Fruit fly (Drosophila melanogaster) whole organism, embryonic: Measurements from ENCODE around the gene CG34179.

Experiments used
- ATbp ChIP-seq: fragments of 200-800 bp; sonication (Bioruptor generic); optimal IDR thresholded peaks from 2 replicates; lab custom pipeline; 2017; ENCODE audit warnings: missing biosample characterization, mild to moderate bottlenecking, missing genetic modification characterization, missing genetic modification reagents
- CG2889 ChIP-seq: fragments of 200-800 bp; sonication (Bioruptor generic); IDR thresholded peaks from 3 replicates; pipeline ENCODE4 v1.3.6; 2022; ENCODE audit warnings: missing biosample characterization, missing genetic modification characterization
- CG6175 ChIP-seq: fragments of 200-800 bp; sonication (Bioruptor generic); IDR thresholded peaks from 3 replicates; pipeline ENCODE4 v1.3.6; 2022; ENCODE audit warnings: missing biosample characterization, missing genetic modification characterization
- CkIIα-i1 ChIP-seq: fragments of 200-800 bp; sonication (Bioruptor generic); IDR thresholded peaks from 2 replicates; pipeline ENCODE4 v1.3.6; 2022; ENCODE audit warnings: missing biosample characterization, missing genetic modification characterization
- Rx ChIP-seq: fragments of 200-800 bp; sonication (Bioruptor generic); IDR thresholded peaks from 2 replicates; pipeline ENCODE4 v1.3.6; 2022; ENCODE audit warnings: missing biosample characterization, missing genetic modification characterization
- dati ChIP-seq: fragments of 200-800 bp; sonication (Bioruptor generic); IDR thresholded peaks from 2 replicates; pipeline ENCODE4 v1.3.6; 2022; ENCODE audit warnings: missing biosample characterization, missing genetic modification characterization
- fd3F ChIP-seq: fragments of 200-800 bp; sonication (Bioruptor generic); optimal IDR thresholded peaks from 2 replicates; lab custom pipeline; 2018; ENCODE audit warnings: missing biosample characterization, mild to moderate bottlenecking, missing genetic modification characterization, moderate library complexity
- stwl ChIP-seq: fragments of 200-800 bp; sonication (Bioruptor generic); optimal IDR thresholded peaks from 3 replicates; lab custom pipeline; 2018; ENCODE audit warnings: missing biosample characterization, mild to moderate bottlenecking, missing genetic modification characterization, moderate library complexity

DNA sequence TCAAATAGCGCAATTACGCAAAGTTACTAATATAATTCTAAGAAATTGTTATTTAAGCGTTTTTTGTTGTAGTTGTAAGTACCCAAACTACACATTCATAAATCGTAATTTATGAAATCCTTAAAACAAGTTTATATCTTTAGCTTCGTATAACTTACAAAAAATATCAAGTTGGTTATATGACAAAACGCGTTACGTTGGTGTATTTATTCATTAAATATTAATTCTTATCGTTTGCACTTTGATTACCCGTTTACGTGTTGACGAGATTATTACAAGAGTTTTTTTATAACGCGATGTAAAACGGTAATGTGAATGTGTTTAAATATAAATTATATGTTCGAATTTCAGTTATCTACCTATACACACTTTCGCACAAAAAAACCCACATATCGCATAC is 29.1 kb upstream of the CG34179 start:
- TF ChIP-seq CkIIα-i1 (GFP tag; lab: Robert Waterston, UW) (no peak), stwl (no peak), dati (GFP tag; lab: Robert Waterston, UW) (no peak), CG6175 (GFP tag; lab: Robert Waterston, UW) (no peak), Rx (GFP tag; lab: Robert Waterston, UW) (no peak), CG2889 (no peak), fd3F (GFP tag; lab: Kevin White, UChicago) (no peak), ATbp (no peak)
